Fruit fly (Drosophila melanogaster): ENCODE data around the gene pn.

Gene pn

dm6 chrX:2137587-2138341 lies 43.2 kb upstream of the pn start (continued):
- TF ChIP-seq tup (GFP tag; optimal IDR thresholded peaks at IDR 0.05), result peak; percentile 95
- TF ChIP-seq Blimp-1 (GFP tag; optimal IDR thresholded peaks at IDR 0.05), result peak; percentile 98
- TF ChIP-seq CG11723 (GFP tag; optimal IDR thresholded peaks at IDR 0.05), result peak; percentile 99
- TF ChIP-seq CG10147 (GFP tag; optimal IDR thresholded peaks at IDR 0.05), result peak; percentile 99
- peak; percentile 99 for TF ChIP-seq zen (tag; optimal IDR thresholded peaks at IDR 0.05)
- peak; percentile 95 for TF ChIP-seq CG6654 (GFP tag; optimal IDR thresholded peaks at IDR 0.05)
- TF ChIP-seq ERR (GFP tag; optimal IDR thresholded peaks at IDR 0.05), result peak; percentile 94
- peak; percentile 98 for TF ChIP-seq CG9727 (GFP tag; optimal IDR thresholded peaks at IDR 0.05)
- peak; percentile 98 for TF ChIP-seq CG12659 (GFP tag; optimal IDR thresholded peaks at IDR 0.05)
- peak; percentile 92 for TF ChIP-seq Nf-YC (tag; optimal IDR thresholded peaks at IDR 0.05)
- TF ChIP-seq lbe (GFP tag; optimal IDR thresholded peaks at IDR 0.05), result peak; percentile 98
- TF ChIP-seq CG15073 (GFP tag; optimal IDR thresholded peaks at IDR 0.05), result peak; percentile 89
- peak; percentile 100 for TF ChIP-seq CG18599 (GFP tag; optimal IDR thresholded peaks at IDR 0.05)
- peak; percentile 64 for TF ChIP-seq Scr (GFP tag; IDR thresholded peaks at IDR 0.05; ENCODE audit: partially characterized antibody)
- TF ChIP-seq CG18476 (GFP tag; optimal IDR thresholded peaks at IDR 0.05), result peak; percentile 99
- peak; percentile 89 to 97 for TF ChIP-seq Pdp1 (GFP tag; optimal IDR thresholded peaks at IDR 0.05)
- peak; percentile 98 for TF ChIP-seq CG4730 (GFP tag; IDR thresholded peaks at IDR 0.05)
- peak in 1 of 3 experiments; percentile 98 for TF ChIP-seq Stat92E (GFP tag; optimal IDR thresholded peaks at IDR 0.05)
- TF ChIP-seq CG2116 (GFP tag; optimal IDR thresholded peaks at IDR 0.05), result peak; percentile 85
- peak; percentile 97 for TF ChIP-seq fd102C (GFP tag; optimal IDR thresholded peaks at IDR 0.05)
- peak; percentile 99 for TF ChIP-seq HLH3B (GFP tag; IDR thresholded peaks at IDR 0.05)
- peak; percentile 99 for TF ChIP-seq CG15696 (tag; optimal IDR thresholded peaks at IDR 0.05)
- peak; percentile 99 for TF ChIP-seq Ada2b (GFP tag; IDR thresholded peaks at IDR 0.05)
- TF ChIP-seq en (GFP tag; optimal IDR thresholded peaks at IDR 0.05), result peak; percentile 91
- peak; percentile 97 for TF ChIP-seq CG6254 (GFP tag; optimal IDR thresholded peaks at IDR 0.05)
- peak; percentile 98 for TF ChIP-seq CG13775 (GFP tag; optimal IDR thresholded peaks at IDR 0.05)
- peak; percentile 99 for TF ChIP-seq slbo (GFP tag; IDR thresholded peaks at IDR 0.05)
- peak; percentile 99 for TF ChIP-seq CG32532 (GFP tag; IDR thresholded peaks at IDR 0.05)
- TF ChIP-seq ken (GFP tag; IDR thresholded peaks at IDR 0.05), result peak; percentile 96
- peak; percentile 49 for TF ChIP-seq bbx (GFP tag; IDR thresholded peaks at IDR 0.05; ENCODE audit: partially characterized antibody)
- peak; percentile 91 for TF ChIP-seq CG9609 (GFP tag; optimal IDR thresholded peaks at IDR 0.05)
- TF ChIP-seq CG10366 (GFP tag; IDR thresholded peaks at IDR 0.05), result peak; percentile 97
- peak; percentile 56; the same call in 1 of the 3 replicates for TF ChIP-seq Opbp (GFP tag; IDR thresholded peaks at IDR 0.05; ENCODE audit: partially characterized antibody)
- peak; percentile 66 for TF ChIP-seq inv (GFP tag; IDR thresholded peaks at IDR 0.05; ENCODE audit: partially characterized antibody)
- TF ChIP-seq CG17912 (GFP tag; optimal IDR thresholded peaks at IDR 0.05), result peak; percentile 97
- TF ChIP-seq CoRest (tag; optimal IDR thresholded peaks at IDR 0.05), result peak; percentile 100
- TF ChIP-seq CG17568 (GFP tag; optimal IDR thresholded peaks at IDR 0.05), result peak; percentile 99
- TF ChIP-seq CG10267 (tag; optimal IDR thresholded peaks at IDR 0.05), result peak; percentile 97
- peak; percentile 98 for TF ChIP-seq CG14050 (GFP tag; IDR thresholded peaks at IDR 0.05)
- TF ChIP-seq run (tag; optimal IDR thresholded peaks at IDR 0.05), result peak; percentile 99
- TF ChIP-seq D19A (tag; optimal IDR thresholded peaks at IDR 0.05), result peak; percentile 98
- peak; percentile 99 for TF ChIP-seq Xrp1 (GFP tag; IDR thresholded peaks at IDR 0.05)
- peak; percentile 97 for TF ChIP-seq CG4707 (GFP tag; optimal IDR thresholded peaks at IDR 0.05)
- TF ChIP-seq CG3726 (GFP tag; IDR thresholded peaks at IDR 0.05), result peak; percentile 98
- TF ChIP-seq vfl (GFP tag; optimal IDR thresholded peaks at IDR 0.05), result peak; percentile 96
- peak; percentile 79 for TF ChIP-seq E2f2 (GFP tag; IDR thresholded peaks at IDR 0.05)
- peak; percentile 71 for TF ChIP-seq dm (GFP tag; optimal IDR thresholded peaks at IDR 0.05)
